Worm (Caenorhabditis elegans) whole organism, L1 larva: ENCODE measurements around the gene catp-6.

ENCODE experiments used
- C04F5.9 ChIP-seq: sonication (generic microtip); optimal IDR thresholded peaks from 2 replicates; lab custom pipeline; 2016; ENCODE audit warnings: missing genetic modification characterization, missing compliant biosample characterization
- aha-1 ChIP-seq: fragments of 150-350 bp; optimal IDR thresholded peaks from 2 replicates; lab custom pipeline; 2014; ENCODE audit warnings: missing biosample characterization, missing genetic modification characterization
- aly-2 ChIP-seq: fragments of 150-350 bp; optimal IDR thresholded peaks from 2 replicates; lab custom pipeline; 2014; ENCODE audit warnings: missing biosample characterization, missing genetic modification characterization
- blmp-1 ChIP-seq: fragments of 150-350 bp; optimal IDR thresholded peaks from 2 replicates; lab custom pipeline; 2014; ENCODE audit warnings: missing biosample characterization, missing genetic modification characterization
- ceh-8 ChIP-seq: fragments of 200-800 bp; sonication (Bioruptor generic); optimal IDR thresholded peaks from 2 replicates; lab custom pipeline; 2018; ENCODE audit warnings: mild to moderate bottlenecking, missing genetic modification characterization, moderate library complexity, missing compliant biosample characterization
- ceh-82 ChIP-seq, 3 experiments: fragments of 150-350 bp in 1 of 3; sonication (generic microtip) in 2 of 3; optimal IDR thresholded peaks; 2 replicates each; lab custom pipeline; 2014 to 2017; ENCODE audit warnings: missing biosample characterization in 3 of 3, missing genetic modification characterization in 3 of 3
- ceh-90 ChIP-seq: sonication (generic microtip); optimal IDR thresholded peaks from 2 replicates; lab custom pipeline; 2016; ENCODE audit warnings: missing genetic modification characterization, missing compliant biosample characterization
- dpl-1 ChIP-seq, 3 experiments: fragments of 150-350 bp in 2 of 3; sonication (generic microtip) in 1 of 3; optimal IDR thresholded peaks; 2 replicates each; lab custom pipeline; 2014 to 2017; ENCODE audit warnings: missing biosample characterization in 3 of 3, missing genetic modification characterization in 3 of 3, missing genetic modification reagents in 3 of 3
- dsc-1 ChIP-seq: sonication (generic microtip); optimal IDR thresholded peaks from 2 replicates; lab custom pipeline; 2016; ENCODE audit warnings: mild to moderate bottlenecking, missing genetic modification characterization, missing compliant biosample characterization
- efl-1 ChIP-seq, 4 experiments: fragments of 150-350 bp; optimal IDR thresholded peaks in 3 of 4; peaks in 1 of 4; 1 replicate in 1 of 4; 2 replicates in 3 of 4; lab custom pipeline; 2014; ENCODE audit warnings: missing biosample characterization in 2 of 4, missing genetic modification characterization in 2 of 4, missing genetic modification reagents in 2 of 4
- elt-2 ChIP-seq: sonication (generic microtip); optimal IDR thresholded peaks from 2 replicates; lab custom pipeline; 2016; ENCODE audit warnings: missing genetic modification characterization, mild to moderate bottlenecking, inconsistent platforms, missing compliant biosample characterization, missing genetic modification reagents
- elt-3 ChIP-seq, 6 experiments: fragments of 150-350 bp in 1 of 6; sonication (generic microtip); optimal IDR thresholded peaks; 2 replicates each; lab custom pipeline; 2017 to 2018; ENCODE audit warnings: missing biosample characterization in 6 of 6, missing genetic modification characterization in 6 of 6, inconsistent platforms in 1 of 6
- fkh-4 ChIP-seq: sonication (generic microtip); optimal IDR thresholded peaks from 2 replicates; lab custom pipeline; 2016; ENCODE audit warnings: missing compliant biosample characterization, missing genetic modification characterization, borderline replicate concordance
- fkh-8 ChIP-seq: sonication (generic microtip); optimal IDR thresholded peaks from 2 replicates; lab custom pipeline; 2016; ENCODE audit warnings: mild to moderate bottlenecking, missing genetic modification characterization, missing compliant biosample characterization
- grh-1 ChIP-seq: fragments of 200-800 bp; sonication (Bioruptor generic); IDR thresholded peaks from 2 replicates; pipeline ENCODE4 v1.3.6; 2022; ENCODE audit warnings: missing genetic modification reagents, missing genetic modification characterization, missing compliant biosample characterization
- isw-1 ChIP-seq: fragments of 200-800 bp; sonication (Bioruptor generic); IDR thresholded peaks from 2 replicates; pipeline ENCODE4 v1.3.6; 2022; ENCODE audit warnings: missing genetic modification characterization, missing compliant biosample characterization
- lin-14 ChIP-seq: fragments of 200-800 bp; sonication (Bioruptor generic); optimal IDR thresholded peaks from 2 replicates; lab custom pipeline; 2018; ENCODE audit warnings: mild to moderate bottlenecking, missing genetic modification characterization, moderate library complexity, missing compliant biosample characterization
- lin-15B ChIP-seq: fragments of 150-350 bp; sonication (generic microtip); optimal IDR thresholded peaks from 3 replicates; lab custom pipeline; 2014; ENCODE audit warnings: missing biosample characterization, missing genetic modification characterization
- lin-35 ChIP-seq, 2 experiments: fragments of 150-350 bp; optimal IDR thresholded peaks; 2 replicates each; lab custom pipeline; 2014; ENCODE audit warnings: missing biosample characterization in 2 of 2, missing genetic modification characterization in 2 of 2, missing genetic modification reagents in 2 of 2
- lir-3 ChIP-seq: sonication (generic microtip); optimal IDR thresholded peaks from 2 replicates; lab custom pipeline; 2016; ENCODE audit warnings: mild to moderate bottlenecking, missing genetic modification characterization, moderate library complexity, missing compliant biosample characterization; ENCODE audit not compliant: poor library complexity
- lsy-2 ChIP-seq, 2 experiments: fragments of 150-350 bp; optimal IDR thresholded peaks; 2 replicates each; lab custom pipeline; 2014; ENCODE audit warnings: missing biosample characterization in 2 of 2, missing genetic modification characterization in 2 of 2
- mab-9 ChIP-seq: fragments of 200-800 bp; sonication (Bioruptor generic); IDR thresholded peaks from 2 replicates; pipeline ENCODE4 v1.3.6; 2022; ENCODE audit warnings: missing genetic modification reagents, missing genetic modification characterization, missing compliant biosample characterization
- mdl-1 ChIP-seq, 2 experiments: fragments of 150-350 bp; optimal IDR thresholded peaks; 2 replicates each; lab custom pipeline; 2014 to 2017; ENCODE audit warnings: missing biosample characterization in 2 of 2, missing genetic modification characterization in 2 of 2, inconsistent platforms in 1 of 2
- mef-2 ChIP-seq: fragments of 150-350 bp; optimal IDR thresholded peaks from 2 replicates; lab custom pipeline; 2014; ENCODE audit warnings: missing biosample characterization, missing genetic modification characterization
- mep-1 ChIP-seq: fragments of 150-350 bp; optimal IDR thresholded peaks from 2 replicates; lab custom pipeline; 2014; ENCODE audit warnings: missing biosample characterization, missing genetic modification characterization
- nhr-19 ChIP-seq: fragments of 200-800 bp; sonication (Bioruptor generic); conservative IDR thresholded peaks from 2 replicates; pipeline ENCODE4 v1.3.6; 2022; ENCODE audit warnings: missing genetic modification characterization, missing compliant biosample characterization
- nhr-20 ChIP-seq: sonication (generic microtip); optimal IDR thresholded peaks from 2 replicates; lab custom pipeline; 2016; ENCODE audit warnings: mild to moderate bottlenecking, missing genetic modification characterization, missing compliant biosample characterization
- nhr-237 ChIP-seq: fragments of 150-350 bp; optimal IDR thresholded peaks from 2 replicates; lab custom pipeline; 2014; ENCODE audit warnings: missing biosample characterization, missing genetic modification characterization
- nhr-47 ChIP-seq: sonication (generic microtip); optimal IDR thresholded peaks from 2 replicates; lab custom pipeline; 2016; ENCODE audit warnings: mild to moderate bottlenecking, missing genetic modification characterization, moderate library complexity, missing compliant biosample characterization
- nhr-71 ChIP-seq: sonication (generic microtip); optimal IDR thresholded peaks from 2 replicates; lab custom pipeline; 2016; ENCODE audit warnings: mild to moderate bottlenecking, missing genetic modification characterization, moderate library complexity, missing compliant biosample characterization
- nhr-85 ChIP-seq: sonication (generic microtip); peaks from one replicate; lab custom pipeline; 2016; ENCODE audit warnings: missing genetic modification characterization, inconsistent platforms, missing compliant biosample characterization
- rnt-1 ChIP-seq: sonication (generic microtip); optimal IDR thresholded peaks from 2 replicates; lab custom pipeline; 2016; ENCODE audit warnings: mild to moderate bottlenecking, missing genetic modification characterization, moderate library complexity, missing compliant biosample characterization
- snu-23 ChIP-seq: sonication (generic microtip); optimal IDR thresholded peaks from 2 replicates; lab custom pipeline; 2016; ENCODE audit warnings: missing genetic modification characterization, missing compliant biosample characterization
- sup-37 ChIP-seq: fragments of 200-800 bp; sonication (Bioruptor generic); optimal IDR thresholded peaks from 2 replicates; lab custom pipeline; 2018; ENCODE audit warnings: mild to moderate bottlenecking, missing genetic modification characterization, missing compliant biosample characterization
- swsn-7 ChIP-seq: sonication (generic microtip); optimal IDR thresholded peaks from 2 replicates; lab custom pipeline; 2016; ENCODE audit warnings: missing genetic modification characterization, missing compliant biosample characterization
- tbx-2 ChIP-seq: sonication (generic microtip); optimal IDR thresholded peaks from 2 replicates; lab custom pipeline; 2016; ENCODE audit warnings: missing genetic modification characterization, missing compliant biosample characterization
- unc-62 ChIP-seq: fragments of 150-350 bp; optimal IDR thresholded peaks from 2 replicates; lab custom pipeline; 2014; ENCODE audit warnings: missing biosample characterization, missing genetic modification reagents, missing genetic modification characterization
- unc-86 ChIP-seq: sonication (generic microtip); optimal IDR thresholded peaks from 2 replicates; lab custom pipeline; 2016; ENCODE audit warnings: missing genetic modification characterization, missing compliant biosample characterization
- xbp-1 ChIP-seq: sonication (generic microtip); optimal IDR thresholded peaks from 2 replicates; lab custom pipeline; 2016; ENCODE audit warnings: missing genetic modification characterization, missing compliant biosample characterization
- ztf-4 ChIP-seq: fragments of 150-350 bp; optimal IDR thresholded peaks from 2 replicates; lab custom pipeline; 2014; ENCODE audit warnings: missing biosample characterization, missing genetic modification characterization

The catp-6 gene

ce11 chrIV:9824480-9824879, at the start of gene catp-6:
Gene catp-6 (minus strand): TSS chrIV:9824580.
- TF ChIP-seq mep-1 (no peak), sup-37 (GFP tag; lab: Kevin White, UChicago) (no peak), efl-1 (optimal IDR thresholded peaks at IDR 0.05; lab: Kevin White, UChicago) (no peak), efl-1 (GFP tag; optimal IDR thresholded peaks at IDR 0.05 in 1 of 2; lab: Kevin White, UChicago) (peak in 1 of 2 experiments; percentile 89)

ce11 chrIV:9873837-9874236, 49.5 kb upstream of the catp-6 start:
- TF ChIP-seq aha-1 (no peak), ceh-90 (tag; lab: Kevin White, UChicago) (no peak), dsc-1 (tag; lab: Kevin White, UChicago) (peak; percentile 7), unc-62 (GFP tag; lab: Kevin White, UChicago) (no peak), mef-2 (tag; lab: Kevin White, UChicago) (no peak), efl-1 (optimal IDR thresholded peaks at IDR 0.05; lab: Kevin White, UChicago) (peak; percentile 63 to 75), efl-1 (GFP tag; optimal IDR thresholded peaks at IDR 0.05 in 1 of 2; lab: Kevin White, UChicago) (no peak), tbx-2 (peak; percentile 39), swsn-7 (tag; lab: Kevin White, UChicago) (peak; percentile 39), nhr-85 (tag; lab: Kevin White, UChicago) (peak; percentile 86), aly-2 (tag; lab: Kevin White, UChicago) (no peak), lin-35 (GFP tag; optimal IDR thresholded peaks at IDR 0.05; lab: Kevin White, UChicago) (peak; percentile 43 to 60), nhr-237 (tag; lab: Kevin White, UChicago) (no peak), nhr-71 (tag; lab: Kevin White, UChicago) (peak; percentile 70), nhr-20 (peak; percentile 78), snu-23 (GFP tag; lab: Kevin White, UChicago) (peak; percentile 73), mep-1 (peak; percentile 63), mdl-1 (tag; optimal IDR thresholded peaks at IDR 0.05; lab: Kevin White, UChicago) (peak in 1 of 2 experiments; percentile 54), grh-1 (GFP tag; lab: Robert Waterston, UW) (no peak; the same call in 1 of the 2 replicates), nhr-19 (GFP tag; lab: Robert Waterston, UW) (peak; percentile 27), fkh-8 (tag; lab: Kevin White, UChicago) (peak; percentile 51), dpl-1 (GFP tag; optimal IDR thresholded peaks at IDR 0.05; lab: Kevin White, UChicago) (peak in 2 of 3 experiments; percentile 10 to 38), lin-14 (GFP tag; lab: Kevin White, UChicago) (peak; percentile 86), mab-9 (GFP tag; lab: Robert Waterston, UW) (no peak), unc-86 (tag; lab: Kevin White, UChicago) (peak; percentile 62), elt-2 (tag; lab: Kevin White, UChicago) (peak; percentile 46), rnt-1 (tag; lab: Kevin White, UChicago) (peak; percentile 49), xbp-1 (peak; percentile 32), lin-15B (no peak), ceh-82 (tag; optimal IDR thresholded peaks at IDR 0.05; lab: Kevin White, UChicago) (peak in 2 of 3 experiments; percentile 26 to 40), blmp-1 (peak; percentile 41), ceh-8 (GFP tag; lab: Kevin White, UChicago) (no peak), nhr-47 (tag; lab: Kevin White, UChicago) (peak; percentile 38), ztf-4 (tag; lab: Kevin White, UChicago) (peak; percentile 19), isw-1 (GFP tag; lab: Robert Waterston, UW) (no peak), lsy-2 (tag; optimal IDR thresholded peaks at IDR 0.05; lab: Kevin White, UChicago) (peak; percentile 52 to 66), C04F5.9 (tag; lab: Kevin White, UChicago) (no peak), elt-3 (tag; optimal IDR thresholded peaks at IDR 0.05; lab: Kevin White, UChicago) (peak in 1 of 6 experiments; percentile 6), lir-3 (tag; lab: Kevin White, UChicago) (peak; percentile 24), fkh-4 (tag; lab: Kevin White, UChicago) (no peak)
